Worm (Caenorhabditis elegans) whole organism, young adult: Measurements from ENCODE around the gene Y73B6BL.288.

ENCODE experiments used
- B0336.3 ChIP-seq: fragments of 200-800 bp; sonication (Bioruptor generic); IDR thresholded peaks from 2 replicates; pipeline ENCODE4 v1.3.6; 2022; ENCODE audit warnings: missing genetic modification characterization, missing compliant biosample characterization
- C06A6.2 ChIP-seq: fragments of 200-800 bp; sonication (Bioruptor generic); conservative IDR thresholded peaks from 2 replicates; pipeline ENCODE4 v1.3.6; 2022; ENCODE audit warnings: missing genetic modification characterization, missing compliant biosample characterization
- D2030.7 ChIP-seq: fragments of 200-800 bp; sonication (Bioruptor generic); IDR thresholded peaks from 2 replicates; pipeline ENCODE4 v1.3.6; 2022; ENCODE audit warnings: missing genetic modification reagents, missing genetic modification characterization, missing compliant biosample characterization
- F22D6.2 ChIP-seq: sonication (generic microtip); optimal IDR thresholded peaks from 2 replicates; lab custom pipeline; 2016; ENCODE audit warnings: mild to moderate bottlenecking, missing genetic modification characterization, missing compliant biosample characterization
- F33H1.4 ChIP-seq: fragments of 200-800 bp; sonication (Bioruptor generic); IDR thresholded peaks from 2 replicates; pipeline ENCODE4 v1.3.6; 2022; ENCODE audit warnings: missing genetic modification reagents, missing genetic modification characterization, missing compliant biosample characterization
- F37B4.10 ChIP-seq: fragments of 200-800 bp; sonication (Bioruptor generic); IDR thresholded peaks from 2 replicates; pipeline ENCODE4 v1.3.6; 2022; ENCODE audit warnings: missing genetic modification characterization, missing compliant biosample characterization
- F52B5.7 ChIP-seq: sonication (generic microtip); optimal IDR thresholded peaks from 2 replicates; lab custom pipeline; 2016; ENCODE audit warnings: mild to moderate bottlenecking, missing genetic modification characterization, missing compliant biosample characterization
- F55B11.4 ChIP-seq: sonication (generic microtip); optimal IDR thresholded peaks from 2 replicates; lab custom pipeline; 2016; ENCODE audit warnings: missing compliant biosample characterization, missing genetic modification characterization, borderline replicate concordance; ENCODE audit not compliant: insufficient read depth
- K11D2.4 ChIP-seq: fragments of 200-800 bp; sonication (Bioruptor generic); IDR thresholded peaks from 2 replicates; pipeline ENCODE4 v1.3.6; 2022; ENCODE audit warnings: missing genetic modification reagents, missing genetic modification characterization, missing compliant biosample characterization
- K12H6.12 ChIP-seq: fragments of 200-800 bp; sonication (Bioruptor generic); optimal IDR thresholded peaks from 2 replicates; lab custom pipeline; 2018; ENCODE audit warnings: mild to moderate bottlenecking, missing genetic modification characterization, missing compliant biosample characterization
- Y53G8AR.9 ChIP-seq: fragments of 200-800 bp; sonication (Bioruptor generic); conservative IDR thresholded peaks from 2 replicates; pipeline ENCODE4 v1.3.6; 2022; ENCODE audit warnings: missing genetic modification reagents, missing genetic modification characterization, missing compliant biosample characterization
- Y67H2A.10 ChIP-seq: fragments of 200-800 bp; sonication (Bioruptor generic); conservative IDR thresholded peaks from 2 replicates; pipeline ENCODE4 v1.3.6; 2022; ENCODE audit warnings: missing genetic modification reagents, missing genetic modification characterization, missing compliant biosample characterization
- Y95B8A.8 ChIP-seq: fragments of 200-800 bp; sonication (Bioruptor generic); IDR thresholded peaks from 2 replicates; pipeline ENCODE4 v1.3.6; 2022; ENCODE audit warnings: missing genetic modification reagents, missing genetic modification characterization, missing compliant biosample characterization
- akir-1 ChIP-seq: fragments of 200-800 bp; sonication (Bioruptor generic); optimal IDR thresholded peaks from 2 replicates; lab custom pipeline; 2018; ENCODE audit warnings: mild to moderate bottlenecking, missing genetic modification characterization, moderate library complexity, missing compliant biosample characterization
- aptf-2 ChIP-seq: fragments of 200-800 bp; sonication (Bioruptor generic); conservative IDR thresholded peaks from 2 replicates; pipeline ENCODE4 v1.3.6; 2022; ENCODE audit warnings: missing genetic modification reagents, missing genetic modification characterization, missing compliant biosample characterization
- bed-1 ChIP-seq: fragments of 200-800 bp; sonication (Bioruptor generic); IDR thresholded peaks from 2 replicates; pipeline ENCODE4 v1.3.6; 2022; ENCODE audit warnings: missing genetic modification reagents, missing genetic modification characterization, missing compliant biosample characterization
- bed-2 ChIP-seq: fragments of 200-800 bp; sonication (Bioruptor generic); IDR thresholded peaks from 2 replicates; pipeline ENCODE4 v1.3.6; 2022; ENCODE audit warnings: missing genetic modification reagents, missing genetic modification characterization, missing compliant biosample characterization
- cebp-2 ChIP-seq: fragments of 200-800 bp; sonication (Bioruptor generic); IDR thresholded peaks from 2 replicates; pipeline ENCODE4 v1.3.6; 2022; ENCODE audit warnings: missing genetic modification characterization, missing compliant biosample characterization
- ceh-40 ChIP-seq: fragments of 200-800 bp; sonication (Bioruptor generic); IDR thresholded peaks from 2 replicates; pipeline ENCODE4 v1.3.6; 2022; ENCODE audit warnings: missing genetic modification characterization, missing compliant biosample characterization
- ceh-79 ChIP-seq: sonication (generic microtip); optimal IDR thresholded peaks from 2 replicates; lab custom pipeline; 2017; ENCODE audit warnings: mild to moderate bottlenecking, missing genetic modification characterization, missing compliant biosample characterization
- chd-7 ChIP-seq: sonication (generic microtip); optimal IDR thresholded peaks from 2 replicates; lab custom pipeline; 2016; ENCODE audit warnings: mild to moderate bottlenecking, missing genetic modification characterization, moderate library complexity, missing compliant biosample characterization
- die-1 ChIP-seq: sonication (generic microtip); optimal IDR thresholded peaks from 2 replicates; lab custom pipeline; 2016; ENCODE audit warnings: missing genotype, mild to moderate bottlenecking, missing genetic modification characterization, missing compliant biosample characterization
- dpff-1 ChIP-seq: sonication (generic microtip); optimal IDR thresholded peaks from 2 replicates; lab custom pipeline; 2017; ENCODE audit warnings: mild to moderate bottlenecking, missing genetic modification characterization, missing compliant biosample characterization
- dpl-1 ChIP-seq: fragments of 150-350 bp; optimal IDR thresholded peaks from 2 replicates; lab custom pipeline; 2014; ENCODE audit warnings: missing biosample characterization, missing genetic modification reagents, missing genetic modification characterization
- efl-1 ChIP-seq: fragments of 150-350 bp; optimal IDR thresholded peaks from 2 replicates; lab custom pipeline; 2014; ENCODE audit warnings: missing biosample characterization, missing genetic modification reagents, missing genetic modification characterization
- egl-44 ChIP-seq: fragments of 200-800 bp; sonication (Bioruptor generic); IDR thresholded peaks from 2 replicates; pipeline ENCODE4 v1.3.6; 2022; ENCODE audit warnings: missing genetic modification reagents, missing genetic modification characterization, missing compliant biosample characterization
- ekl-4 ChIP-seq: fragments of 200-800 bp; sonication (Bioruptor generic); IDR thresholded peaks from 2 replicates; pipeline ENCODE4 v1.3.6; 2022; ENCODE audit warnings: missing genetic modification reagents, missing genetic modification characterization, missing compliant biosample characterization
- him-1 ChIP-seq: sonication (generic microtip); optimal IDR thresholded peaks from 2 replicates; lab custom pipeline; 2016; ENCODE audit warnings: missing genotype, missing genetic modification reagents, missing genetic modification characterization, missing compliant biosample characterization
- hlh-26 ChIP-seq: fragments of 200-800 bp; sonication (Bioruptor generic); conservative IDR thresholded peaks from 2 replicates; pipeline ENCODE4 v1.3.6; 2022; ENCODE audit warnings: missing genetic modification reagents, missing genetic modification characterization, missing compliant biosample characterization
- let-526 ChIP-seq: fragments of 200-800 bp; sonication (Bioruptor generic); IDR thresholded peaks from 2 replicates; pipeline ENCODE4 v1.3.6; 2022; ENCODE audit warnings: missing genetic modification reagents, missing genetic modification characterization, missing compliant biosample characterization
- lin-26 ChIP-seq: fragments of 200-800 bp; sonication (Bioruptor generic); IDR thresholded peaks from 2 replicates; pipeline ENCODE4 v1.3.6; 2022; ENCODE audit warnings: missing genetic modification reagents, missing genetic modification characterization, missing compliant biosample characterization
- lin-40 ChIP-seq: sonication (generic microtip); optimal IDR thresholded peaks from 2 replicates; lab custom pipeline; 2016; ENCODE audit warnings: missing genetic modification characterization, mild to moderate bottlenecking, missing compliant biosample characterization, missing genotype, missing genetic modification reagents
- lir-1 ChIP-seq: fragments of 200-800 bp; sonication (Bioruptor generic); conservative IDR thresholded peaks from 2 replicates; pipeline ENCODE4 v1.3.6; 2022; ENCODE audit warnings: missing genetic modification reagents, missing genetic modification characterization, missing compliant biosample characterization
- lsy-27 ChIP-seq: sonication (generic microtip); optimal IDR thresholded peaks from 2 replicates; lab custom pipeline; 2017; ENCODE audit warnings: missing genetic modification characterization, mild to moderate bottlenecking, missing compliant biosample characterization, antibody characterized with exemption, missing genotype, borderline replicate concordance; ENCODE audit not compliant: insufficient read depth
- madf-3 ChIP-seq: fragments of 200-800 bp; sonication (Bioruptor generic); IDR thresholded peaks from 2 replicates; pipeline ENCODE4 v1.3.6; 2022; ENCODE audit warnings: missing genetic modification reagents, missing genetic modification characterization, missing compliant biosample characterization
- mcd-1 ChIP-seq: fragments of 200-800 bp; sonication (Bioruptor generic); IDR thresholded peaks from 2 replicates; pipeline ENCODE4 v1.3.6; 2022; ENCODE audit warnings: missing genetic modification reagents, missing genetic modification characterization, missing compliant biosample characterization
- mes-4 ChIP-seq: sonication (generic microtip); optimal IDR thresholded peaks from 2 replicates; lab custom pipeline; 2016; ENCODE audit warnings: missing genotype, missing genetic modification characterization, missing compliant biosample characterization
- nfya-1 ChIP-seq: sonication (generic microtip); optimal IDR thresholded peaks from 2 replicates; lab custom pipeline; 2017; ENCODE audit warnings: antibody characterized with exemption, missing compliant biosample characterization, missing genetic modification characterization, borderline replicate concordance; ENCODE audit not compliant: insufficient read depth
- nfyb-1 ChIP-seq: fragments of 200-800 bp; sonication (Bioruptor generic); IDR thresholded peaks from 2 replicates; pipeline ENCODE4 v1.3.6; 2022; ENCODE audit warnings: missing genetic modification reagents, missing genetic modification characterization, missing compliant biosample characterization
- nhr-120 ChIP-seq: fragments of 200-800 bp; sonication (Bioruptor generic); IDR thresholded peaks from 2 replicates; pipeline ENCODE4 v1.3.6; 2022; ENCODE audit warnings: missing genetic modification characterization, missing compliant biosample characterization
- nhr-80 ChIP-seq: sonication (generic microtip); optimal IDR thresholded peaks from 2 replicates; lab custom pipeline; 2016; ENCODE audit warnings: missing genetic modification characterization, missing compliant biosample characterization
- rcor-1 ChIP-seq: fragments of 200-800 bp; sonication (Bioruptor generic); IDR thresholded peaks from 2 replicates; pipeline ENCODE4 v1.3.6; 2022; ENCODE audit warnings: missing genetic modification reagents, missing genetic modification characterization, missing compliant biosample characterization
- tbp1 ChIP-seq: fragments of 200-800 bp; sonication (Bioruptor generic); optimal IDR thresholded peaks from 2 replicates; lab custom pipeline; 2018; ENCODE audit warnings: mild to moderate bottlenecking, missing genetic modification characterization, missing compliant biosample characterization
- tlf-1 ChIP-seq: fragments of 200-800 bp; sonication (Bioruptor generic); optimal IDR thresholded peaks from 2 replicates; lab custom pipeline; 2018; ENCODE audit warnings: mild to moderate bottlenecking, missing genetic modification characterization, missing compliant biosample characterization
- unc-62 ChIP-seq: fragments of 150-350 bp; optimal IDR thresholded peaks from 2 replicates; lab custom pipeline; 2014; ENCODE audit warnings: missing biosample characterization, missing genetic modification reagents, missing genetic modification characterization
- zfh-2 ChIP-seq: fragments of 200-800 bp; sonication (Bioruptor generic); conservative IDR thresholded peaks from 2 replicates; pipeline ENCODE4 v1.3.6; 2022; ENCODE audit warnings: missing genetic modification reagents, missing genetic modification characterization, missing compliant biosample characterization
- ztf-22 ChIP-seq: fragments of 200-800 bp; sonication (Bioruptor generic); optimal IDR thresholded peaks from 2 replicates; lab custom pipeline; 2018; ENCODE audit warnings: mild to moderate bottlenecking, missing genetic modification characterization, moderate library complexity, missing compliant biosample characterization
- ztf-28 ChIP-seq: fragments of 200-800 bp; sonication (Bioruptor generic); IDR thresholded peaks from 2 replicates; pipeline ENCODE4 v1.3.6; 2022; ENCODE audit warnings: missing genetic modification reagents, missing genetic modification characterization, missing compliant biosample characterization
- ztf-3 ChIP-seq: fragments of 200-800 bp; sonication (Bioruptor generic); optimal IDR thresholded peaks from 2 replicates; lab custom pipeline; 2018; ENCODE audit warnings: mild to moderate bottlenecking, missing genetic modification characterization, missing compliant biosample characterization

The Y73B6BL.288 gene

DNA sequence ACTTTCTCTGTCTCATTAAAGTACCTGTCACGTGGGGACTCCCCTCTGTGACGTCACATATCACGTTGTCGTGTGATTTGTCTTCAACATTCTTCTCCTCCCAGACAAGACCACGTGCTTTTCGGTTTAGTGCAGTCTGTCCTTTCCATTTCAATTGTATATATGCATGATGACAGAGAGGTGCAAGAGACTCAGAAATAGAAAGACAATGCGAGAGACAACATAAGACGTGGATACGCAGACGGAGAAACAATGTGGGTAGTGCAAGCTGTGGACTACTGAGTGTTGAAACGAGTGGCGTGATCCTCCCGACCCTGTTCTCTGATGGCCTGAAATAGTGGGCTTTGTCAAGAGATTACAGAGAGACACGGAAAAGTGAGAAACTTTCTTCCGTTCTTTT lies 5.6 kb downstream of the Y73B6BL.288 start (continued):
- TF ChIP-seq die-1 (tag; lab: Kevin White, UChicago) (peak; percentile 34), F55B11.4 (tag; lab: Kevin White, UChicago) (no peak), madf-3 (GFP tag; lab: Robert Waterston, UW) (0 out of 2 replicates have a peak, but pooled peaks have one; percentile 15), K11D2.4 (GFP tag; lab: Robert Waterston, UW) (peak; percentile 92), nhr-120 (GFP tag; lab: Robert Waterston, UW) (no peak), ceh-79 (tag; lab: Kevin White, UChicago) (peak; percentile 17), ztf-3 (GFP tag; lab: Kevin White, UChicago) (peak; percentile 81), lin-26 (GFP tag; lab: Robert Waterston, UW) (peak; percentile 71; the same call in 1 of the 2 replicates), B0336.3 (peak; percentile 97), hlh-26 (GFP tag; lab: Robert Waterston, UW) (no peak), D2030.7 (GFP tag; lab: Robert Waterston, UW) (no peak), nfyb-1 (GFP tag; lab: Robert Waterston, UW) (peak; percentile 91), rcor-1 (peak; percentile 55; the same call in 1 of the 2 replicates), bed-2 (no peak), efl-1 (no peak), Y95B8A.8 (GFP tag; lab: Robert Waterston, UW) (peak; percentile 77; the same call in 1 of the 2 replicates), F52B5.7 (peak; percentile 58), lin-40 (tag; lab: Kevin White, UChicago) (peak; percentile 96), ztf-28 (GFP tag; lab: Robert Waterston, UW) (no peak), K12H6.12 (tag; lab: Kevin White, UChicago) (peak; percentile 90), Y53G8AR.9 (GFP tag; lab: Robert Waterston, UW) (peak; percentile 85), ceh-40 (0 out of 2 replicates have a peak, but pooled peaks have one; percentile 41), C06A6.2 (GFP tag; lab: Robert Waterston, UW) (peak; percentile 92), aptf-2 (GFP tag; lab: Robert Waterston, UW) (no peak), ekl-4 (peak; percentile 89), tlf-1 (GFP tag; lab: Kevin White, UChicago) (peak; percentile 91), ztf-22 (GFP tag; lab: Kevin White, UChicago) (peak; percentile 89), dpff-1 (peak; percentile 52), dpl-1 (GFP tag; lab: Kevin White, UChicago) (peak; percentile 16), egl-44 (GFP tag; lab: Robert Waterston, UW) (peak; percentile 90), F37B4.10 (0 out of 2 replicates have a peak, but pooled peaks have one; percentile 19), chd-7 (tag; lab: Kevin White, UChicago) (peak; percentile 97), nhr-80 (tag; lab: Kevin White, UChicago) (peak; percentile 95), zfh-2 (peak; percentile 87), F22D6.2 (tag; lab: Kevin White, UChicago) (peak; percentile 87), mes-4 (tag; lab: Kevin White, UChicago) (no peak), F33H1.4 (GFP tag; lab: Robert Waterston, UW) (peak; percentile 56), Y67H2A.10 (GFP tag; lab: Robert Waterston, UW) (no peak), him-1 (tag; lab: Kevin White, UChicago) (no peak), tbp1 (GFP tag; lab: Kevin White, UChicago) (peak; percentile 69), bed-1 (GFP tag; lab: Robert Waterston, UW) (no peak), cebp-2 (GFP tag; lab: Robert Waterston, UW) (peak; percentile 32; the same call in 1 of the 2 replicates), mcd-1 (GFP tag; lab: Robert Waterston, UW) (peak; percentile 83), lir-1 (GFP tag; lab: Robert Waterston, UW) (peak; percentile 86), let-526 (GFP tag; lab: Robert Waterston, UW) (peak; percentile 83), unc-62 (GFP tag; lab: Kevin White, UChicago) (peak; percentile 75), nfya-1 (tag; lab: Kevin White, UChicago) (no peak), lsy-27 (tag; lab: Kevin White, UChicago) (no peak), akir-1 (peak; percentile 92)
